Fruit fly (Drosophila melanogaster) whole organism, embryonic: ENCODE data around the gene Glut4EF.

Experiments
- Aef1 ChIP-seq: fragments of 200-800 bp; sonication (Bioruptor generic); IDR thresholded peaks from 3 replicates; pipeline ENCODE4 v1.3.6; 2022; ENCODE audit warnings: missing biosample characterization, missing genetic modification characterization
- Awh ChIP-seq: fragments of 200-800 bp; sonication (Bioruptor generic); IDR thresholded peaks from 2 replicates; pipeline ENCODE4, ENCODE4 v1.3.6; 2022; ENCODE audit warnings: missing biosample characterization, missing genetic modification characterization
- B-H1 ChIP-seq: fragments of 200-800 bp; sonication (Bioruptor generic); IDR thresholded peaks from 3 replicates; pipeline ENCODE4 v1.3.6; 2022; ENCODE audit warnings: missing biosample characterization, missing genetic modification characterization
- CG10565 ChIP-seq: fragments of 200-800 bp; sonication (Bioruptor generic); optimal IDR thresholded peaks from 3 replicates; lab custom pipeline; 2016; ENCODE audit warnings: missing biosample characterization, mild to moderate bottlenecking, missing genetic modification characterization
- CG10959 ChIP-seq: fragments of 200-800 bp; sonication (Bioruptor generic); IDR thresholded peaks from 2 replicates; pipeline ENCODE4 v1.3.6; 2022; ENCODE audit warnings: missing biosample characterization, missing genetic modification characterization
- CG12219 ChIP-seq: fragments of 200-800 bp; sonication (Bioruptor generic); optimal IDR thresholded peaks from 3 replicates; lab custom pipeline; 2018; ENCODE audit warnings: missing biosample characterization, mild to moderate bottlenecking, missing genetic modification characterization
- CG17612 ChIP-seq: fragments of 200-800 bp; sonication (Bioruptor generic); IDR thresholded peaks from 2 replicates; pipeline ENCODE4 v1.3.6; 2022; ENCODE audit warnings: missing biosample characterization, missing genetic modification characterization
- CG17912 ChIP-seq: fragments of 200-800 bp; sonication (Bioruptor generic); optimal IDR thresholded peaks from 2 replicates; lab custom pipeline; 2018; ENCODE audit warnings: missing biosample characterization, mild to moderate bottlenecking, missing genetic modification characterization
- CG18599 ChIP-seq: fragments of 200-800 bp; sonication (Bioruptor generic); optimal IDR thresholded peaks from 3 replicates; lab custom pipeline; 2017; ENCODE audit warnings: missing biosample characterization, missing genetic modification characterization, mild to moderate bottlenecking, moderate library complexity, missing genetic modification reagents
- CG18764 ChIP-seq: fragments of 200-800 bp; sonication (Bioruptor generic); optimal IDR thresholded peaks from 3 replicates; lab custom pipeline; 2016; ENCODE audit warnings: missing biosample characterization, missing genetic modification characterization
- CG43689 ChIP-seq: fragments of 200-800 bp; sonication (Bioruptor generic); IDR thresholded peaks from 2 replicates; pipeline ENCODE4 v1.3.6; 2022; ENCODE audit warnings: missing biosample characterization, missing genetic modification characterization
- CG6689 ChIP-seq: fragments of 200-800 bp; sonication (Bioruptor generic); IDR thresholded peaks from 2 replicates; pipeline ENCODE4 v1.3.6; 2022; ENCODE audit warnings: missing biosample characterization, missing genetic modification characterization
- CG7271 ChIP-seq: fragments of 200-800 bp; sonication (Bioruptor generic); optimal IDR thresholded peaks from 2 replicates; lab custom pipeline; 2018; ENCODE audit warnings: missing biosample characterization, mild to moderate bottlenecking, missing genetic modification characterization, moderate library complexity
- CG7745 ChIP-seq: fragments of 200-800 bp; sonication (Bioruptor generic); optimal IDR thresholded peaks from 2 replicates; lab custom pipeline; 2018; ENCODE audit warnings: missing biosample characterization, mild to moderate bottlenecking, missing genetic modification characterization, moderate library complexity
- CG8765 ChIP-seq: fragments of 200-800 bp; sonication (Bioruptor generic); IDR thresholded peaks from 2 replicates; pipeline ENCODE4 v1.3.6; 2022; ENCODE audit warnings: missing biosample characterization, missing genetic modification characterization
- CG8944 ChIP-seq: fragments of 200-800 bp; sonication (Bioruptor generic); optimal IDR thresholded peaks from 3 replicates; lab custom pipeline; 2016; ENCODE audit warnings: missing biosample characterization, missing genetic modification characterization
- D ChIP-seq, 2 experiments: fragments of 200-800 bp in 1 of 2; fragments of >200 bp in 1 of 2; sonication (Bioruptor generic) in 1 of 2; optimal IDR thresholded peaks; 2 replicates in 1 of 2; 3 replicates in 1 of 2; lab custom pipeline; 2017; ENCODE audit warnings: mild to moderate bottlenecking in 1 of 2, missing biosample characterization in 1 of 2, missing genetic modification characterization in 1 of 2, missing genetic modification reagents in 1 of 2
- Ets97D ChIP-seq: fragments of 200-800 bp; sonication (Bioruptor generic); optimal IDR thresholded peaks from 3 replicates; lab custom pipeline; 2016; ENCODE audit warnings: missing biosample characterization, missing genetic modification characterization
- Gsc ChIP-seq: fragments of 200-800 bp; sonication (Bioruptor generic); IDR thresholded peaks from 2 replicates; pipeline ENCODE4 v1.3.6; 2022; ENCODE audit warnings: missing biosample characterization, missing genetic modification characterization
- Lpt ChIP-seq: fragments of >200 bp; optimal IDR thresholded peaks from 2 replicates; lab custom pipeline; 2018; ENCODE audit warnings: missing biosample characterization, missing genetic modification characterization
- MESR4 ChIP-seq: fragments of 200-800 bp; sonication (Bioruptor generic); optimal IDR thresholded peaks from 2 replicates; lab custom pipeline; 2018; ENCODE audit warnings: missing biosample characterization, mild to moderate bottlenecking, missing genetic modification characterization, moderate library complexity
- Mes4 ChIP-seq: fragments of 200-800 bp; sonication (Bioruptor generic); optimal IDR thresholded peaks from 2 replicates; lab custom pipeline; 2016; ENCODE audit warnings: missing biosample characterization, missing genetic modification characterization
- Mrtf ChIP-seq: fragments of 200-800 bp; sonication (Bioruptor generic); IDR thresholded peaks from 3 replicates; pipeline ENCODE4 v1.3.6; 2022; ENCODE audit warnings: missing biosample characterization, missing genetic modification characterization
- NC2α ChIP-seq: fragments of 200-800 bp; sonication (Bioruptor generic); optimal IDR thresholded peaks from 2 replicates; lab custom pipeline; 2016; ENCODE audit warnings: missing biosample characterization, missing genetic modification characterization
- NC2β ChIP-seq: fragments of 200-800 bp; sonication (Bioruptor generic); optimal IDR thresholded peaks from 2 replicates; lab custom pipeline; 2016; ENCODE audit warnings: missing biosample characterization, missing genetic modification characterization
- Opbp ChIP-seq: fragments of 200-800 bp; sonication (Bioruptor generic); IDR thresholded peaks from 3 replicates; pipeline ENCODE4 v1.3.6; 2022; ENCODE audit warnings: missing biosample characterization, missing genetic modification characterization; ENCODE audit not compliant: partially characterized antibody
- Pdp1 ChIP-seq, 2 experiments: fragments of 200-800 bp; sonication (Bioruptor generic); optimal IDR thresholded peaks; 3 replicates each; lab custom pipeline; 2016; ENCODE audit warnings: missing biosample characterization in 2 of 2, missing genetic modification characterization in 2 of 2, mild to moderate bottlenecking in 1 of 2, moderate library complexity in 1 of 2
- Rx ChIP-seq: fragments of 200-800 bp; sonication (Bioruptor generic); IDR thresholded peaks from 2 replicates; pipeline ENCODE4 v1.3.6; 2022; ENCODE audit warnings: missing biosample characterization, missing genetic modification characterization
- Side ChIP-seq: fragments of 200-800 bp; sonication (Bioruptor generic); optimal IDR thresholded peaks from 2 replicates; lab custom pipeline; 2016; ENCODE audit warnings: missing biosample characterization, missing genetic modification characterization
- Sox100B ChIP-seq: fragments of 200-800 bp; sonication (Bioruptor generic); optimal IDR thresholded peaks from 3 replicates; lab custom pipeline; 2018; ENCODE audit warnings: missing biosample characterization, mild to moderate bottlenecking, missing genetic modification characterization
- Vsx1 ChIP-seq: fragments of 200-800 bp; sonication (Bioruptor generic); optimal IDR thresholded peaks from 2 replicates; lab custom pipeline; 2017; ENCODE audit warnings: missing biosample characterization, mild to moderate bottlenecking, missing genetic modification characterization, missing genetic modification reagents
- ci ChIP-seq: fragments of 200-800 bp; sonication (Bioruptor generic); IDR thresholded peaks from 3 replicates; pipeline ENCODE4 v1.3.6; 2022; ENCODE audit warnings: missing biosample characterization, missing genetic modification characterization
- da ChIP-seq: fragments of 200-800 bp; sonication (Bioruptor generic); optimal IDR thresholded peaks from 2 replicates; lab custom pipeline; 2016; ENCODE audit warnings: missing biosample characterization, missing genetic modification characterization
- dan ChIP-seq: fragments of 200-800 bp; sonication (Bioruptor generic); IDR thresholded peaks from 2 replicates; pipeline ENCODE4 v1.3.6; 2022; ENCODE audit warnings: missing biosample characterization, missing genetic modification characterization
- disco-r ChIP-seq: fragments of 200-800 bp; sonication (Bioruptor generic); optimal IDR thresholded peaks from 2 replicates; lab custom pipeline; 2016; ENCODE audit warnings: missing biosample characterization, missing genetic modification characterization
- en ChIP-seq: fragments of 200-800 bp; sonication (Bioruptor generic); optimal IDR thresholded peaks from 2 replicates; lab custom pipeline; 2016; ENCODE audit warnings: missing biosample characterization, missing genetic modification characterization
- gcm ChIP-seq: fragments of 200-800 bp; sonication (Bioruptor generic); optimal IDR thresholded peaks from 2 replicates; lab custom pipeline; 2019; ENCODE audit warnings: missing biosample characterization, mild to moderate bottlenecking, missing genetic modification characterization, moderate library complexity
- h ChIP-seq: fragments of >200 bp; optimal IDR thresholded peaks from 2 replicates; lab custom pipeline; 2017
- ken ChIP-seq: fragments of 200-800 bp; sonication (Bioruptor generic); IDR thresholded peaks from 3 replicates; pipeline ENCODE4 v1.3.6; 2022; ENCODE audit warnings: missing biosample characterization, missing genetic modification characterization
- klu ChIP-seq: fragments of 200-800 bp; sonication (Bioruptor generic); IDR thresholded peaks from 2 replicates; pipeline ENCODE4 v1.3.6; 2022; ENCODE audit warnings: missing biosample characterization, missing genetic modification characterization
- kni ChIP-seq: fragments of 200-800 bp; sonication (Bioruptor generic); optimal IDR thresholded peaks from 3 replicates; lab custom pipeline; 2017; ENCODE audit warnings: mild to moderate bottlenecking, missing biosample characterization, missing genetic modification reagents, missing genetic modification characterization
- mld ChIP-seq: fragments of 200-800 bp; sonication (Bioruptor generic); IDR thresholded peaks from 3 replicates; pipeline ENCODE4 v1.3.6; 2022; ENCODE audit warnings: missing biosample characterization, missing genetic modification characterization; ENCODE audit not compliant: partially characterized antibody
- nau ChIP-seq: fragments of 200-800 bp; sonication (Bioruptor generic); optimal IDR thresholded peaks from 3 replicates; lab custom pipeline; 2017; ENCODE audit warnings: missing biosample characterization, mild to moderate bottlenecking, missing genetic modification characterization, missing genetic modification reagents
- nerfin-1 ChIP-seq: fragments of 200-800 bp; sonication (Bioruptor generic); optimal IDR thresholded peaks from 3 replicates; lab custom pipeline; 2019; ENCODE audit warnings: missing biosample characterization, mild to moderate bottlenecking, missing genetic modification characterization, moderate library complexity
- org-1 ChIP-seq: fragments of 200-800 bp; sonication (Bioruptor generic); optimal IDR thresholded peaks from 2 replicates; lab custom pipeline; 2017; ENCODE audit warnings: missing biosample characterization, missing genetic modification characterization
- p53 ChIP-seq: fragments of 200-800 bp; sonication (Bioruptor generic); optimal IDR thresholded peaks from 2 replicates; lab custom pipeline; 2016; ENCODE audit warnings: missing biosample characterization, missing genetic modification characterization
- run ChIP-seq: fragments of 200-800 bp; sonication (Bioruptor generic); optimal IDR thresholded peaks from 3 replicates; lab custom pipeline; 2018; ENCODE audit warnings: missing biosample characterization, mild to moderate bottlenecking, missing genetic modification characterization
- sima ChIP-seq: fragments of 200-800 bp; sonication (Bioruptor generic); optimal IDR thresholded peaks from 2 replicates; lab custom pipeline; 2016; ENCODE audit warnings: missing biosample characterization, missing genetic modification characterization
- stc ChIP-seq: fragments of 200-800 bp; sonication (Bioruptor generic); IDR thresholded peaks from 2 replicates; pipeline ENCODE4 v1.3.6; 2022; ENCODE audit warnings: missing biosample characterization, missing genetic modification characterization
- toy ChIP-seq: fragments of 200-800 bp; sonication (Bioruptor generic); IDR thresholded peaks from 2 replicates; pipeline ENCODE4 v1.3.6; 2022; ENCODE audit warnings: missing biosample characterization, missing genetic modification characterization
- wdn ChIP-seq: fragments of 200-800 bp; sonication (Bioruptor generic); IDR thresholded peaks from 2 replicates; pipeline ENCODE4 v1.3.6; 2022; ENCODE audit warnings: missing biosample characterization, missing genetic modification characterization
- wor ChIP-seq: fragments of 200-800 bp; sonication (Bioruptor generic); IDR thresholded peaks from 2 replicates; pipeline ENCODE4 v1.3.6; 2022; ENCODE audit warnings: missing biosample characterization, missing genetic modification characterization

Glut4EF gene

dm6 chr3R:9869954-9870353 is 4.5 kb upstream of the Glut4EF start (continued):
- TF ChIP-seq nau = peak; percentile 79
- TF ChIP-seq MESR4 = peak; percentile 19
- TF ChIP-seq CG18764 (GFP tag; lab: Kevin White, UChicago) = peak; percentile 58
- TF ChIP-seq Gsc (GFP tag; lab: Robert Waterston, UW) = no peak
- no peak for TF ChIP-seq CG17912 (GFP tag; lab: Kevin White, UChicago)
- no peak for TF ChIP-seq CG8765 (GFP tag; lab: Robert Waterston, UW)
- no peak for TF ChIP-seq CG17612 (GFP tag; lab: Robert Waterston, UW)
- TF ChIP-seq NC2β (GFP tag; lab: Kevin White, UChicago) = peak; percentile 74
- TF ChIP-seq dan (GFP tag; lab: Robert Waterston, UW) = no peak
- TF ChIP-seq CG8944 (GFP tag; lab: Kevin White, UChicago) = peak; percentile 6
- TF ChIP-seq Vsx1 (GFP tag; lab: Kevin White, UChicago) = peak; percentile 77
- no peak for TF ChIP-seq toy (GFP tag; lab: Robert Waterston, UW)
- TF ChIP-seq wdn (GFP tag; lab: Robert Waterston, UW) = no peak
- TF ChIP-seq Lpt = no peak
- peak; percentile 53 for TF ChIP-seq gcm (GFP tag; lab: Kevin White, UChicago)
- TF ChIP-seq B-H1 = no peak; the same call in 2 of the 3 replicates
- TF ChIP-seq Side = peak; percentile 21
- peak; percentile 21 for TF ChIP-seq da (GFP tag; lab: Kevin White, UChicago)
- no peak for TF ChIP-seq D (optimal IDR thresholded peaks at IDR 0.05; lab: Kevin White, UChicago)
- TF ChIP-seq D (GFP tag; optimal IDR thresholded peaks at IDR 0.05; lab: Kevin White, UChicago) = peak; percentile 72
- peak; percentile 41 for TF ChIP-seq CG7271 (tag; lab: Kevin White, UChicago)
- no peak for TF ChIP-seq Ets97D (GFP tag; lab: Kevin White, UChicago)
- no peak for TF ChIP-seq p53
- TF ChIP-seq CG12219 (GFP tag; lab: Kevin White, UChicago) = peak; percentile 8
- TF ChIP-seq Pdp1 (GFP tag; optimal IDR thresholded peaks at IDR 0.05; lab: Kevin White, UChicago) = peak in 1 of 2 experiments; percentile 55
- TF ChIP-seq Sox100B (GFP tag; lab: Kevin White, UChicago) = peak; percentile 64
- TF ChIP-seq CG10565 (GFP tag; lab: Kevin White, UChicago) = no peak
- TF ChIP-seq Mes4 (GFP tag; lab: Kevin White, UChicago) = peak; percentile 59
- peak; percentile 92 for TF ChIP-seq kni (GFP tag; lab: Kevin White, UChicago)
- TF ChIP-seq mld = no peak
- peak; percentile 20 for TF ChIP-seq en (GFP tag; lab: Kevin White, UChicago)
- no peak for TF ChIP-seq wor (GFP tag; lab: Robert Waterston, UW)
- TF ChIP-seq org-1 (GFP tag; lab: Kevin White, UChicago) = peak; percentile 75
- TF ChIP-seq Mrtf (GFP tag; lab: Robert Waterston, UW) = no peak
- peak; percentile 32 for TF ChIP-seq sima
- peak; percentile 74 for TF ChIP-seq CG7745 (tag; lab: Kevin White, UChicago)
- peak; percentile 14 for TF ChIP-seq run (tag; lab: Kevin White, UChicago)
- TF ChIP-seq ci = peak; percentile 85
- TF ChIP-seq h (lab: Kevin White, UChicago) = no peak
- no peak for TF ChIP-seq klu (GFP tag; lab: Robert Waterston, UW)
- peak; percentile 77 for TF ChIP-seq Awh (GFP tag; lab: Robert Waterston, UW)
- TF ChIP-seq CG6689 (GFP tag; lab: Robert Waterston, UW) = no peak
- no peak for TF ChIP-seq Opbp (GFP tag; lab: Robert Waterston, UW)
- TF ChIP-seq Rx (GFP tag; lab: Robert Waterston, UW) = no peak
- TF ChIP-seq disco-r = no peak
- TF ChIP-seq nerfin-1 = peak; percentile 52
- no peak for TF ChIP-seq ken (GFP tag; lab: Robert Waterston, UW)
- TF ChIP-seq CG10959 (GFP tag; lab: Robert Waterston, UW) = peak; percentile 35; the same call in 1 of the 2 replicates
- no peak for TF ChIP-seq CG43689 (GFP tag; lab: Robert Waterston, UW)
- peak; percentile 9 for TF ChIP-seq CG18599
- TF ChIP-seq stc (GFP tag; lab: Robert Waterston, UW) = peak; percentile 52; the same call in 1 of the 2 replicates
- TF ChIP-seq Aef1 (GFP tag; lab: Robert Waterston, UW) = no peak
- TF ChIP-seq NC2α (GFP tag; lab: Kevin White, UChicago) = peak; percentile 55
